Worm (Caenorhabditis elegans): Measurements from ENCODE around the gene alkb-1.

DNA sequence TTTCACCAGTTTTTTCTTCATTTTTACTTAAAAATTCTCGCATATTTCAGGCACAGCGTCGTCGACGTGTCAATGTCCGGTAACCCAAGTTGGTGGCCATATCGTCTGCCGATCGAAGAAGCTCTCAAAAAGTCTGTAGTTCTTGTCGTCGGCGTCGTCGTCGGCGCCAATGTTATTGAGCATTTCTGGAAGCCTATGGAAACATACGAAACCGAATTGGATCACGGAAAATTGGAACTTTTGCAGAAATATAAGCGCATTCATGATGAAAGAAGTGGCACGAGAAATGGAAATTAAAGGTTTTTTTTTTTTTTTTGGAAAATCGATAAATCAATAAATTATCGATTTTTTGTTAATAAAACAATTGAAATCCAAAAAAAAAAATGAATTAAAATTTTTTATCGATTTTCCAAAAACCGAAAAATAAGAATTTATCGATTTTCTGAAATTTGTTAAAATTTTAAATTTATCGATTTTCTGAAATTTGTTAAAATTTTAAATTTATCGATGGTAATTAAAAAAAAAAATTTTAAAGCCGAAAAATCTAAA, at the start of gene alkb-1:
- TF ChIP-seq him-1 (tag; optimal IDR thresholded peaks at IDR 0.05) (no peak), dao-5 (tag; optimal IDR thresholded peaks at IDR 0.05) (no peak)

Data from whole organism, L4/young adult.